Worm (Caenorhabditis elegans) whole organism, midembryonic: ENCODE data around the gene lap-2.

Experiments used
- T22C8.4 ChIP-seq: fragments of 200-800 bp; sonication (Bioruptor generic); IDR thresholded peaks from 2 replicates; pipeline ENCODE4 v1.3.6; 2022; ENCODE audit warnings: missing genetic modification characterization, missing compliant biosample characterization
- flt-1 ChIP-seq: fragments of 200-800 bp; sonication (Bioruptor generic); IDR thresholded peaks from 2 replicates; pipeline ENCODE4 v1.3.6; 2022; ENCODE audit warnings: missing genetic modification characterization, missing compliant biosample characterization
- ref-1 ChIP-seq: fragments of 200-800 bp; sonication (Bioruptor generic); conservative IDR thresholded peaks from 2 replicates; pipeline ENCODE4 v1.3.6; 2022; ENCODE audit warnings: missing genetic modification reagents, missing genetic modification characterization, missing compliant biosample characterization
- tab-1 ChIP-seq: fragments of 200-800 bp; sonication (Bioruptor generic); IDR thresholded peaks from 2 replicates; pipeline ENCODE4 v1.3.6; 2022; ENCODE audit warnings: missing genetic modification characterization, missing compliant biosample characterization

DNA sequence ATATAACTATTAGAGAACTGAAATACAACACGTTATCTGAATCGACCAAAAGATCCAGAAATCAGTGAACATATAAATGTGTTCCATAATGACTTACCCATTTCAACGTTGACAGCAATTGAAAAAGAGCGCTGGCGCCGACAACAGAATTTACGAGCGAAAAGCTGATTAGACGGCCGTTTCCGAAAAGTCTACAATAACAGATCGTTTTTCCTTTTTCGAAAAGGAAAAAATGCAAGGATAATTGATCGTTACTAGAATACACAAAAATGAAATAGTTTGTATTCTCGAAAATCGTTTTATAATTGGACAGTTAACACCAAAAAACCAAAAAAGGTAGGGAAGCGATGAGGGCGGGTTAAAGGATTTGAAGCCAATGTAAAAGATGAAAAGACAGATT lies 10.1 kb downstream of the lap-2 start, which contains the start of gene srr-1:
- TF ChIP-seq T22C8.4 (no peak), flt-1 (no peak), ref-1 (no peak), tab-1 (GFP tag; lab: Robert Waterston, UW) (no peak)
